Fruit fly (Drosophila melanogaster) S2 (cell line): ENCODE measurements around the gene CG13033.

Experiments
- CG8478 ChIP-seq: fragments of >200 bp; optimal IDR thresholded peaks from 2 replicates; lab custom pipeline; 2018
- CTCF ChIP-seq, 2 experiments: fragments of >200 bp; optimal IDR thresholded peaks; 2 replicates each; lab custom pipeline; 2018

Gene CG13033

dm6 chr3L:16494651-16495074 is 50.8 kb downstream of the CG13033 start:
- TF ChIP-seq CG8478 (no peak), CTCF (optimal IDR thresholded peaks at IDR 0.05; lab: Kevin White, UChicago) (no peak)
